Worm (Caenorhabditis elegans) whole organism, L4 larva: ENCODE results near the gene Y62H9A.2.

Source experiments
- T26A8.4 ChIP-seq: fragments of 200-800 bp; sonication (Bioruptor generic); IDR thresholded peaks from 2 replicates; pipeline ENCODE4 v1.3.6; 2022; ENCODE audit warnings: missing genetic modification characterization, missing compliant biosample characterization
- fkh-10 ChIP-seq: fragments of 150-350 bp; optimal IDR thresholded peaks from 2 replicates; lab custom pipeline; 2014; ENCODE audit warnings: missing biosample characterization, missing genetic modification reagents, missing genetic modification characterization
- skn-1 ChIP-seq: fragments of 150-350 bp; optimal IDR thresholded peaks from 2 replicates; lab custom pipeline; 2014; ENCODE audit warnings: missing biosample characterization, missing genetic modification characterization

- TF ChIP-seq T26A8.4 (no peak), fkh-10 (GFP tag; lab: Kevin White, UChicago) (no peak), skn-1 (tag; lab: Kevin White, UChicago) (no peak)
Measured at ce11 chrX:11927585-11927984, 49.6 kb upstream of the Y62H9A.2 start, which contains the start of gene F55G7.4.
